Worm (Caenorhabditis elegans) whole organism, L4/young adult: ENCODE results near the gene far-4.

Source experiments
- W03F9.2 ChIP-seq: fragments of 150-350 bp; optimal IDR thresholded peaks from 2 replicates; lab custom pipeline; 2014; ENCODE audit warnings: missing biosample characterization, missing genetic modification characterization
- dao-5 ChIP-seq: sonication (generic microtip); optimal IDR thresholded peaks from 2 replicates; lab custom pipeline; 2016; ENCODE audit warnings: missing genotype, missing genetic modification characterization, moderate library complexity, missing compliant biosample characterization
- him-1 ChIP-seq: sonication (generic microtip); optimal IDR thresholded peaks from 2 replicates; lab custom pipeline; 2016; ENCODE audit warnings: missing genotype, missing genetic modification reagents, missing genetic modification characterization, missing compliant biosample characterization

DNA sequence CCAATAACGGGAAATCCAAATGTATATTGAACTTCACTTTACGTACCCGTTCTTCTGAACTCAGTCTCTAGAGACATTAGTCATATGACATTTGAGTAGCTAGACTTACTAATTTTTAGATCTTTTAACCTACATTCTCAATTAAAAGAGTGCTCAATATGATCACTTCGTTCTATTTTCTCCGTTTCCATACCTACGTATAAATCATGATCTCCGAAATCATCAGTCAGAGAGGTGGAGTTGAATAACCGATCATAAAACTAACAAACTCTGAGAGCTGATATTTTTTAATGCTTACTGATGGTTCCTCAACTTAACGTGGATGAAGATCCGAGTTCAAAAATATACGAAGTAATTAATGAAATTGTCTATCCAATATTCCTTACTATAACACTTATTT lies 35.4 kb downstream of the far-4 start, which contains the start of gene srd-35:
- TF ChIP-seq W03F9.2 (tag; lab: Kevin White, UChicago): no peak
- no peak for TF ChIP-seq dao-5 (tag; lab: Kevin White, UChicago)
- no peak for TF ChIP-seq him-1 (tag; lab: Kevin White, UChicago)
